Worm (Caenorhabditis elegans): ENCODE measurements around the gene Y110A2AL.2.
A peak's percentile ranks its signal among the peaks of the same experiment; 100 is the strongest.

Y110A2AL.2 gene

ce11 chrII:2830144-2830543 is 37.7 kb upstream of the Y110A2AL.2 start:
- TF ChIP-seq sox-4 (tag; optimal IDR thresholded peaks at IDR 0.05) = no peak
- TF ChIP-seq ceh-45 (GFP tag; IDR thresholded peaks at IDR 0.05) = no peak
- no peak for TF ChIP-seq ztf-16 (tag; optimal IDR thresholded peaks at IDR 0.05)
- no peak for TF ChIP-seq F13H6.1 (tag; optimal IDR thresholded peaks at IDR 0.05)
- TF ChIP-seq pag-3 (tag; optimal IDR thresholded peaks at IDR 0.05; ENCODE audit: borderline replicate concordance) = no peak
- no peak for TF ChIP-seq ceh-9 (tag; optimal IDR thresholded peaks at IDR 0.05)
- no peak for TF ChIP-seq lin-11 (tag; optimal IDR thresholded peaks at IDR 0.05)
- TF ChIP-seq ceh-22 (tag; optimal IDR thresholded peaks at IDR 0.05) = no peak
- TF ChIP-seq pros-1 (tag; optimal IDR thresholded peaks at IDR 0.05) = no peak
- TF ChIP-seq hlh-13 (GFP tag; optimal IDR thresholded peaks at IDR 0.05) = no peak
- TF ChIP-seq C38D4.7 (GFP tag; optimal IDR thresholded peaks at IDR 0.05) = no peak
- no peak for TF ChIP-seq tbx-7 (tag; optimal IDR thresholded peaks at IDR 0.05)
- TF ChIP-seq npax-4 (tag; optimal IDR thresholded peaks at IDR 0.05) = no peak
- no peak for TF ChIP-seq ceh-6 (GFP tag; optimal IDR thresholded peaks at IDR 0.05)

- TF ChIP-seq hlh-30 (tag; optimal IDR thresholded peaks at IDR 0.05; ENCODE audit: insufficient read depth) (no peak), unc-42 (tag; optimal IDR thresholded peaks at IDR 0.05) (peak; percentile 12)
Observed at ce11 chrII:2831173-2831572, 36.6 kb upstream of the Y110A2AL.2 start, which contains the start of gene K12H6.6. K12H6.6 (minus strand) TSS chrII:2831233.

ce11 chrII:2832098-2832497 is 35.7 kb upstream of the Y110A2AL.2 start:
- TF ChIP-seq unc-55 (GFP tag; optimal IDR thresholded peaks at IDR 0.05) = peak; percentile 14
- no peak for TF ChIP-seq F13H6.1 (tag; optimal IDR thresholded peaks at IDR 0.05)
- no peak for TF ChIP-seq che-1 (tag; optimal IDR thresholded peaks at IDR 0.05)

DNA sequence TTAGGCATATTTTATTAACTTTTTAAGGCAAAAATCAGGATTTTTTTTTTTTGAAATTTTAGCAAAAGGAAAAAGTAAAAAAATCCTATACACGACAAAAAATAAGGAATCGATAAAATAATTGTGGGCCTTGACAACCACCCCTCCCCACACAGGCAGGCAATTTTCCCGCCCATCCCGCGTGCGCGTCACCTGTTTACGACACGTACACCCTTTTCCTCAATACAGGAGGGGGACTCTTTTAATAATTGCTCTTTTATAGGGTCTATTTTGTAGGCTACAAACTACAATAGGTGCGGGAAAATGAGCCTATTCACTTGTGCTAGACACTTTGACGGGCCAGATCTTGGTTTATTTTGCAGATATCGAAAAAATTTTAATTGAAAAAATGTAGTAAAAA is 35.3 kb upstream of the Y110A2AL.2 start:
- TF ChIP-seq hlh-30 (tag; optimal IDR thresholded peaks at IDR 0.05; ENCODE audit: insufficient read depth) (peak; percentile 57), ceh-30 (tag; optimal IDR thresholded peaks at IDR 0.05) (peak; percentile 26), sdc-2 (tag; optimal IDR thresholded peaks at IDR 0.05) (no peak), gmeb-2 (tag; optimal IDR thresholded peaks at IDR 0.05) (no peak)

ce11 chrII:2834105-2834504 is 33.7 kb upstream of the Y110A2AL.2 start:
- TF ChIP-seq elt-2 (tag; optimal IDR thresholded peaks at IDR 0.05) (peak; percentile 90), eyg-1 (tag; optimal IDR thresholded peaks at IDR 0.05) (no peak)

ce11 chrII:2836853-2837252 is 30.9 kb upstream of the Y110A2AL.2 start, which contains the start of gene K12H6.7:
K12H6.7 (minus strand) TSS chrII:2836953.
- TF ChIP-seq hlh-8 (tag; optimal IDR thresholded peaks at IDR 0.05) (no peak), zip-5 (tag; optimal IDR thresholded peaks at IDR 0.05) (no peak), Y22D7AL.16 (tag; optimal IDR thresholded peaks at IDR 0.05) (no peak), pha-4 (tag; optimal IDR thresholded peaks at IDR 0.05) (no peak), C38D4.7 (GFP tag; optimal IDR thresholded peaks at IDR 0.05) (no peak), mec-3 (tag; optimal IDR thresholded peaks at IDR 0.05; ENCODE audit: borderline replicate concordance) (no peak), elt-2 (tag; optimal IDR thresholded peaks at IDR 0.05) (no peak), nfya-1 (tag; optimal IDR thresholded peaks at IDR 0.05) (no peak), odd-2 (tag; optimal IDR thresholded peaks at IDR 0.05) (no peak), ztf-16 (tag; optimal IDR thresholded peaks at IDR 0.05) (no peak), pros-1 (tag; optimal IDR thresholded peaks at IDR 0.05) (no peak), madf-2 (tag; optimal IDR thresholded peaks at IDR 0.05) (no peak), K09A11.1 (tag; optimal IDR thresholded peaks at IDR 0.05; ENCODE audit: insufficient read depth) (no peak), elt-4 (tag; optimal IDR thresholded peaks at IDR 0.05) (no peak), ceh-34 (tag; optimal IDR thresholded peaks at IDR 0.05) (no peak), hlh-6 (tag; optimal IDR thresholded peaks at IDR 0.05) (no peak), ceh-24 (tag; optimal IDR thresholded peaks at IDR 0.05) (no peak)

Measured in whole organism, late embryonic.